Worm (Caenorhabditis elegans) whole organism, L3 larva: ENCODE data around the gene C18D4.6.

Experiments used
- ZK546.5 ChIP-seq: sonication (generic microtip); optimal IDR thresholded peaks from 2 replicates; lab custom pipeline; 2017; ENCODE audit warnings: missing biosample characterization, missing genetic modification characterization
- ama-1 ChIP-seq: fragments of 150-350 bp; optimal IDR thresholded peaks from 2 replicates; lab custom pipeline; 2018
- ceh-16 ChIP-seq: sonication (generic microtip); optimal IDR thresholded peaks from 2 replicates; lab custom pipeline; 2017; ENCODE audit warnings: missing biosample characterization, missing genetic modification characterization
- ceh-82 ChIP-seq: fragments of 150-350 bp; optimal IDR thresholded peaks from 2 replicates; lab custom pipeline; 2014; ENCODE audit warnings: missing biosample characterization, missing genetic modification characterization
- fkh-10 ChIP-seq: sonication (generic microtip); optimal IDR thresholded peaks from 2 replicates; lab custom pipeline; 2017; ENCODE audit warnings: missing biosample characterization, missing genetic modification reagents, missing genetic modification characterization
- fkh-2 ChIP-seq: fragments of 150-350 bp; optimal IDR thresholded peaks from 2 replicates; lab custom pipeline; 2014; ENCODE audit warnings: missing biosample characterization, missing genetic modification reagents, missing genetic modification characterization
- nhr-237 ChIP-seq: fragments of 150-350 bp; optimal IDR thresholded peaks from 2 replicates; lab custom pipeline; 2014; ENCODE audit warnings: missing biosample characterization, missing genetic modification characterization
- nhr-76 ChIP-seq: fragments of 150-350 bp; sonication (generic microtip); optimal IDR thresholded peaks from 5 replicates; lab custom pipeline; 2014; ENCODE audit warnings: missing biosample characterization, missing genetic modification characterization
- pqm-1 ChIP-seq: fragments of 150-350 bp; optimal IDR thresholded peaks from 2 replicates; lab custom pipeline; 2017; ENCODE audit warnings: missing biosample characterization, missing genetic modification characterization, inconsistent platforms
- skn-1 ChIP-seq: fragments of 150-350 bp; optimal IDR thresholded peaks from 2 replicates; lab custom pipeline; 2014; ENCODE audit warnings: missing biosample characterization, missing genetic modification characterization
- unc-62 ChIP-seq: fragments of 150-350 bp; sonication (generic microtip); optimal IDR thresholded peaks from 4 replicates; lab custom pipeline; 2014; ENCODE audit warnings: missing biosample characterization, missing genetic modification reagents, missing genetic modification characterization
- ztf-11 ChIP-seq: fragments of 150-350 bp; optimal IDR thresholded peaks from 2 replicates; lab custom pipeline; 2014; ENCODE audit warnings: missing biosample characterization, missing genetic modification characterization

DNA sequence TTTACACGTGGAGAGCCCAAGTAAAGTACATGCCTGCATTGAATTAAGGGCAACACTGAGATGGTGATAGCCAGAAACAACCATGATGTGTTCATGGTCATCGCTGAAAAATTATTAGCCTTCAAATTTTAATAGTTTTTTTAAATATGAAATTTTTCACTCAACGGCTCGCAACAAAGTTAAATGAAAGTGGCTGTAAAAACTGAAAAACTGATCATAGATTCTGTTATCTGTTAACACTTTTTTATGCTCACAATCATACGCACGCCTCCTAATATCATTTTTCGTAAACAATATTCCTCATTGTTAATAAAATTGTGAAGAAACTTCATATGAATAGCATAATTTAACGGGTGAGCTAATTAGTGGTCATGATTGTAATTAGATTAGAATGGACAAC is 6.8 kb downstream of the C18D4.6 start, which contains the start of gene C18D4.4:
- TF ChIP-seq ama-1 (lab: Kevin White, UChicago) (no peak), nhr-237 (tag; lab: Kevin White, UChicago) (no peak), ztf-11 (tag; lab: Kevin White, UChicago) (no peak), pqm-1 (tag; lab: Kevin White, UChicago) (no peak), fkh-10 (GFP tag; lab: Kevin White, UChicago) (no peak), nhr-76 (tag; lab: Kevin White, UChicago) (no peak), ceh-16 (no peak), ceh-82 (tag; lab: Kevin White, UChicago) (no peak), fkh-2 (no peak), skn-1 (tag; lab: Kevin White, UChicago) (no peak), unc-62 (GFP tag; lab: Kevin White, UChicago) (no peak), ZK546.5 (tag; lab: Kevin White, UChicago) (no peak)
